Fruit fly (Drosophila melanogaster) whole organism, wandering third instar larva: ENCODE data around the gene CG45207.

Experiments
- CG32264 ChIP-seq: fragments of 200-800 bp; sonication (Bioruptor generic); optimal IDR thresholded peaks from 2 replicates; lab custom pipeline; 2016; ENCODE audit warnings: missing biosample characterization, missing genetic modification characterization
- CG9705 ChIP-seq: fragments of 200-800 bp; sonication (Bioruptor generic); optimal IDR thresholded peaks from 2 replicates; lab custom pipeline; 2018; ENCODE audit warnings: missing biosample characterization, mild to moderate bottlenecking, missing genetic modification characterization
- CrebA ChIP-seq: fragments of 200-800 bp; sonication (Bioruptor generic); optimal IDR thresholded peaks from 2 replicates; lab custom pipeline; 2016; ENCODE audit warnings: missing biosample characterization, mild to moderate bottlenecking, missing genetic modification characterization, borderline replicate concordance
- Dfd ChIP-seq: fragments of >200 bp; optimal IDR thresholded peaks from 2 replicates; lab custom pipeline; 2017; ENCODE audit warnings: missing biosample characterization, missing genetic modification characterization
- Dif ChIP-seq: fragments of 200-275, 200-300 bp; sonication (Bioruptor generic); optimal IDR thresholded peaks from 2 replicates; lab custom pipeline; 2018; ENCODE audit warnings: missing biosample characterization, missing genetic modification characterization; ENCODE audit not compliant: partially characterized antibody
- GATAd ChIP-seq: sonication (Bioruptor generic); optimal IDR thresholded peaks from 2 replicates; lab custom pipeline; 2016; ENCODE audit warnings: missing biosample characterization, missing genetic modification characterization
- HLH106 ChIP-seq: fragments of 200-800 bp; optimal IDR thresholded peaks from 3 replicates; lab custom pipeline; 2019; ENCODE audit warnings: missing biosample characterization, mild to moderate bottlenecking, missing genetic modification characterization, moderate library complexity
- Hnf4 ChIP-seq: fragments of 200-800 bp; sonication (Bioruptor generic); optimal IDR thresholded peaks from 2 replicates; lab custom pipeline; 2016; ENCODE audit warnings: missing biosample characterization, mild to moderate bottlenecking, missing genetic modification characterization
- Hr78 ChIP-seq: fragments of >200 bp; optimal IDR thresholded peaks from 2 replicates; lab custom pipeline; 2017; ENCODE audit warnings: missing biosample characterization, missing genetic modification characterization
- Hr83 ChIP-seq: fragments of 200-300 bp; sonication (Bioruptor generic); optimal IDR thresholded peaks from 2 replicates; lab custom pipeline; 2016; ENCODE audit warnings: missing biosample characterization, mild to moderate bottlenecking, missing genetic modification characterization, moderate library complexity; ENCODE audit not compliant: poor library complexity, severe bottlenecking
- Jra ChIP-seq: sonication (Bioruptor generic); optimal IDR thresholded peaks from 2 replicates; lab custom pipeline; 2016; ENCODE audit warnings: missing biosample characterization, missing genetic modification characterization
- Mio ChIP-seq: sonication (Bioruptor generic); optimal IDR thresholded peaks from 2 replicates; lab custom pipeline; 2016; ENCODE audit warnings: missing biosample characterization, missing genetic modification characterization
- Myc ChIP-seq: fragments of >200 bp; optimal IDR thresholded peaks from 2 replicates; lab custom pipeline; 2017
- N ChIP-seq: fragments of >200 bp; optimal IDR thresholded peaks from 2 replicates; lab custom pipeline; 2018; ENCODE audit warnings: missing biosample characterization, missing external identifiers, missing genetic modification characterization
- OdsH ChIP-seq: fragments of 200-800 bp; sonication (Bioruptor generic); optimal IDR thresholded peaks from 2 replicates; lab custom pipeline; 2016; ENCODE audit warnings: missing biosample characterization, mild to moderate bottlenecking, missing genetic modification characterization
- Rel ChIP-seq, 2 experiments: fragments of 200-800 bp; sonication (Bioruptor generic) in 1 of 2; optimal IDR thresholded peaks; 2 replicates in 1 of 2; 3 replicates in 1 of 2; lab custom pipeline; 2016 to 2019; ENCODE audit warnings: mild to moderate bottlenecking in 2 of 2, missing biosample characterization in 2 of 2, missing genetic modification characterization in 2 of 2, moderate library complexity in 1 of 2
- Sp1 ChIP-seq: fragments of 200-800 bp; sonication (Bioruptor generic); optimal IDR thresholded peaks from 3 replicates; lab custom pipeline; 2019; ENCODE audit warnings: missing biosample characterization, mild to moderate bottlenecking, missing genetic modification characterization, moderate library complexity
- br ChIP-seq: fragments of 200-800 bp; sonication (Bioruptor generic); optimal IDR thresholded peaks from 2 replicates; lab custom pipeline; 2016; ENCODE audit warnings: missing biosample characterization, missing genetic modification characterization
- brk ChIP-seq: fragments of 200-800 bp; sonication (Bioruptor generic); optimal IDR thresholded peaks from 2 replicates; lab custom pipeline; 2016; ENCODE audit warnings: missing biosample characterization, mild to moderate bottlenecking, missing genetic modification characterization
- dl ChIP-seq, 2 experiments: fragments of 175-275, 200-275 bp in 1 of 2; fragments of 200-275 bp in 1 of 2; sonication (Bioruptor generic); optimal IDR thresholded peaks; lab custom pipeline; 2018; ENCODE audit warnings: mild to moderate bottlenecking in 2 of 2, missing biosample characterization in 2 of 2, missing genetic modification characterization in 2 of 2, moderate library complexity in 2 of 2; ENCODE audit not compliant: partially characterized antibody in 2 of 2, insufficient read depth in 1 of 2
- dmrt93B ChIP-seq: fragments of 200-800 bp; sonication (Bioruptor generic); optimal IDR thresholded peaks from 2 replicates; lab custom pipeline; 2018; ENCODE audit warnings: missing biosample characterization, mild to moderate bottlenecking, missing genetic modification characterization
- dsf ChIP-seq: sonication (Bioruptor generic); optimal IDR thresholded peaks from 2 replicates; lab custom pipeline; 2016; ENCODE audit warnings: missing biosample characterization, missing genetic modification characterization, borderline replicate concordance
- ey ChIP-seq: fragments of 200-800 bp; sonication (Bioruptor generic); optimal IDR thresholded peaks from 2 replicates; lab custom pipeline; 2016; ENCODE audit warnings: missing biosample characterization, missing genetic modification characterization
- foxo ChIP-seq, 2 experiments: fragments of 200-800 bp; sonication (Bioruptor generic); optimal IDR thresholded peaks; 2 replicates in 1 of 2; 3 replicates in 1 of 2; lab custom pipeline; 2016 to 2017; ENCODE audit warnings: missing biosample characterization in 2 of 2, missing genetic modification characterization in 2 of 2
- fru ChIP-seq: fragments of 200-800 bp; sonication (Bioruptor generic); optimal IDR thresholded peaks from 3 replicates; lab custom pipeline; 2016; ENCODE audit warnings: missing biosample characterization, mild to moderate bottlenecking, missing genetic modification characterization
- h ChIP-seq: fragments of 200-800 bp; sonication (Bioruptor generic); optimal IDR thresholded peaks from 3 replicates; lab custom pipeline; 2016; ENCODE audit warnings: missing biosample characterization, mild to moderate bottlenecking, missing genetic modification characterization
- jim ChIP-seq: fragments of 175-275, 200-325 bp; sonication (Bioruptor generic); optimal IDR thresholded peaks from 2 replicates; lab custom pipeline; 2016; ENCODE audit warnings: missing biosample characterization, mild to moderate bottlenecking, missing genetic modification characterization
- lola ChIP-seq: fragments of >200 bp; optimal IDR thresholded peaks from 2 replicates; lab custom pipeline; 2017; ENCODE audit warnings: missing biosample characterization, missing genetic modification characterization
- psq ChIP-seq: fragments of 200-800 bp; sonication (Bioruptor generic); optimal IDR thresholded peaks from 3 replicates; lab custom pipeline; 2017; ENCODE audit warnings: missing biosample characterization, mild to moderate bottlenecking, missing genetic modification characterization, moderate library complexity
- rgr ChIP-seq: fragments of 200-800 bp; sonication (Bioruptor generic); optimal IDR thresholded peaks from 3 replicates; lab custom pipeline; 2016; ENCODE audit warnings: missing biosample characterization, mild to moderate bottlenecking, missing genetic modification characterization
- sage ChIP-seq: fragments of 200-800 bp; sonication (Bioruptor generic); optimal IDR thresholded peaks from 2 replicates; lab custom pipeline; 2016; ENCODE audit warnings: missing biosample characterization, mild to moderate bottlenecking, missing genetic modification characterization
- sv ChIP-seq: fragments of 200-800 bp; sonication (Bioruptor generic); optimal IDR thresholded peaks from 3 replicates; lab custom pipeline; 2016; ENCODE audit warnings: missing biosample characterization, missing genetic modification characterization
- tai ChIP-seq: sonication (Bioruptor generic); optimal IDR thresholded peaks from 2 replicates; lab custom pipeline; 2016; ENCODE audit warnings: missing biosample characterization, missing genetic modification characterization
- usp ChIP-seq: fragments of >200 bp; optimal IDR thresholded peaks from 2 replicates; lab custom pipeline; 2017; ENCODE audit warnings: missing biosample characterization, missing genetic modification characterization
- woc ChIP-seq: sonication (Bioruptor generic); optimal IDR thresholded peaks from 2 replicates; lab custom pipeline; 2016; ENCODE audit warnings: missing biosample characterization, mild to moderate bottlenecking, missing genetic modification characterization

The CG45207 gene

DNA sequence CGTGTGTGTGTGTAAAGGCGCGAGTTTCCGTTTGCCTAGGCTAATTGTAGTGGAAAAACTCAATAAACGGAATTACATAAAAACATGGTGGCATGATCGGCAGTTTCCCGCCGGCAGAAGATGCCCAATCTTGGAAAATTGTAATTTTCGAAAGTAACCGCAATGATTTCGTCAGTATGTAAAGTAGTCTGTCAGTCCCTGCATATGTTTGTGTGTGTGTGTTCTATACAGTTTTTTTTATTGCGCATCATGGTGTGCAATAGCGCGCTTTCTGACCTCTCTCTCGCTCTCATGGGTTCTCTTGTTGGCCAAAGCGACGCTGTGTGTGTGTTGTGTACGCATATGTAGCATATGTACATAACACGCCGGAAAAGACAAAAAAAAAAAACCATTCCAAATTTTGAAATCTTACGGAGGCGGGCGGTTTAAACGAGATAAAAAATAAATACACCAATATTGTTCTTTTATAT, 19.2 kb upstream of the CG45207 start (continued):
- TF ChIP-seq dl (GFP tag; optimal IDR thresholded peaks at IDR 0.05; lab: Kevin White, UChicago; ENCODE audit: insufficient read depth in 1 of 2, partially characterized antibody in 2 of 2) (no peak), CrebA (GFP tag; lab: Kevin White, UChicago) (no peak), Hr78 (peak; percentile 41), foxo (GFP tag; optimal IDR thresholded peaks at IDR 0.05; lab: Kevin White, UChicago) (peak in 1 of 2 experiments; percentile 31), lola (GFP tag; lab: Kevin White, UChicago) (no peak), Rel (GFP tag; optimal IDR thresholded peaks at IDR 0.05; lab: Kevin White, UChicago) (no peak), Rel (tag; optimal IDR thresholded peaks at IDR 0.05; lab: Kevin White, UChicago) (peak; percentile 38), Dif (GFP tag; lab: Kevin White, UChicago) (no peak), Hr83 (GFP tag; lab: Kevin White, UChicago) (peak; percentile 92), fru (GFP tag; lab: Kevin White, UChicago) (peak; percentile 13), Mio (GFP tag; lab: Kevin White, UChicago) (no peak), N (peak; percentile 88), dmrt93B (GFP tag; lab: Kevin White, UChicago) (no peak), sage (GFP tag; lab: Kevin White, UChicago) (peak; percentile 39), br (GFP tag; lab: Kevin White, UChicago) (peak; percentile 46), HLH106 (tag; lab: Kevin White, UChicago) (no peak)

DNA sequence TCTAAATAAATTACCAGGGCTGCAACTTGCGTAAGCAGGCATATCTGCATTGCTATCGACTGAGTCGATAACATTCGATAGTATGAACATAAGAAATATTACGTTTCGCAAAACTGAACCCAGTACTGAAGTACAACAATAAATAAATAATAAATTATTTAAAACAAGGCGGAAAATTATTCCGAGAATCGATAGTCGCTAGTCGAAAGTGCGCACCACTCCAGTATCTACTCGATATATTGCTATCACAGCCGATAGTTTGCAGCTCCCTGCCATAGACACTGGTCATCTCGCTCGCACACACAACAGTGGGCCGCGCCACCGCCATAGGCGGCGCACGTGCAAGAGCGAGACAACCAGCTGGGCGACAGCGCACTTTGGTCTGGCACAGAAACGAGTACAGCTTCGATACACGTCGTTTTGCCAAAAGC, 18.2 kb upstream of the CG45207 start, which contains the start of gene nsl1:
Gene nsl1, plus strand, starts transcription at position 411 of the 431 bp plus-strand sequence.
- peak; percentile 73 for TF ChIP-seq Hnf4 (GFP tag; lab: Kevin White, UChicago)
- no peak for TF ChIP-seq Mio (GFP tag; lab: Kevin White, UChicago)
- peak; percentile 35 for TF ChIP-seq OdsH (GFP tag; lab: Kevin White, UChicago)
- peak; percentile 54 for TF ChIP-seq Sp1 (GFP tag; lab: Kevin White, UChicago)
- peak; percentile 5 for TF ChIP-seq dmrt93B (GFP tag; lab: Kevin White, UChicago)
- TF ChIP-seq psq, result peak; percentile 25
- no peak for TF ChIP-seq CrebA (GFP tag; lab: Kevin White, UChicago)
- no peak for TF ChIP-seq dl (GFP tag; optimal IDR thresholded peaks at IDR 0.05; lab: Kevin White, UChicago; ENCODE audit: insufficient read depth in 1 of 2, partially characterized antibody in 2 of 2)
- TF ChIP-seq N, result no peak
- TF ChIP-seq CG32264, result no peak
- TF ChIP-seq rgr, result peak; percentile 83
- TF ChIP-seq sage (GFP tag; lab: Kevin White, UChicago), result no peak
- TF ChIP-seq HLH106 (tag; lab: Kevin White, UChicago), result peak; percentile 46
- TF ChIP-seq Dfd (GFP tag; lab: Kevin White, UChicago), result no peak
- TF ChIP-seq Jra (GFP tag; lab: Kevin White, UChicago), result peak; percentile 45
- TF ChIP-seq usp (GFP tag; lab: Kevin White, UChicago), result no peak
- TF ChIP-seq br (GFP tag; lab: Kevin White, UChicago), result peak; percentile 24
- TF ChIP-seq jim (GFP tag; lab: Kevin White, UChicago), result no peak
- TF ChIP-seq dsf, result peak; percentile 24
- peak; percentile 83 for TF ChIP-seq brk (GFP tag; lab: Kevin White, UChicago)
- no peak for TF ChIP-seq Hr83 (GFP tag; lab: Kevin White, UChicago)
- TF ChIP-seq Dif (GFP tag; lab: Kevin White, UChicago), result peak; percentile 58
- no peak for TF ChIP-seq GATAd (GFP tag; lab: Kevin White, UChicago)
- TF ChIP-seq ey (GFP tag; lab: Kevin White, UChicago), result peak; percentile 21
- TF ChIP-seq sv, result no peak
- peak; percentile 52 for TF ChIP-seq Rel (GFP tag; optimal IDR thresholded peaks at IDR 0.05; lab: Kevin White, UChicago)
- TF ChIP-seq Rel (tag; optimal IDR thresholded peaks at IDR 0.05; lab: Kevin White, UChicago), result peak; percentile 25
- no peak for TF ChIP-seq lola (GFP tag; lab: Kevin White, UChicago)
- TF ChIP-seq woc (GFP tag; lab: Kevin White, UChicago), result no peak
- peak in 1 of 2 experiments; percentile 64 for TF ChIP-seq foxo (GFP tag; optimal IDR thresholded peaks at IDR 0.05; lab: Kevin White, UChicago)
- peak; percentile 12 for TF ChIP-seq Myc (lab: Kevin White, UChicago)
- TF ChIP-seq h, result peak; percentile 66
- peak; percentile 52 for TF ChIP-seq fru (GFP tag; lab: Kevin White, UChicago)
- peak; percentile 15 for TF ChIP-seq CG9705
- TF ChIP-seq tai (GFP tag; lab: Kevin White, UChicago), result no peak
